Fruit fly (Drosophila melanogaster) ovary, adult (tissue): ENCODE data around the gene Arfrp1.

ENCODE experiments used
- CG17801 ChIP-seq: fragments of 200-800 bp; optimal IDR thresholded peaks from 2 replicates; lab custom pipeline; 2019; ENCODE audit warnings: missing biosample characterization, mild to moderate bottlenecking, missing genetic modification characterization, moderate library complexity; ENCODE audit not compliant: partially characterized antibody

Arfrp1 gene

DNA sequence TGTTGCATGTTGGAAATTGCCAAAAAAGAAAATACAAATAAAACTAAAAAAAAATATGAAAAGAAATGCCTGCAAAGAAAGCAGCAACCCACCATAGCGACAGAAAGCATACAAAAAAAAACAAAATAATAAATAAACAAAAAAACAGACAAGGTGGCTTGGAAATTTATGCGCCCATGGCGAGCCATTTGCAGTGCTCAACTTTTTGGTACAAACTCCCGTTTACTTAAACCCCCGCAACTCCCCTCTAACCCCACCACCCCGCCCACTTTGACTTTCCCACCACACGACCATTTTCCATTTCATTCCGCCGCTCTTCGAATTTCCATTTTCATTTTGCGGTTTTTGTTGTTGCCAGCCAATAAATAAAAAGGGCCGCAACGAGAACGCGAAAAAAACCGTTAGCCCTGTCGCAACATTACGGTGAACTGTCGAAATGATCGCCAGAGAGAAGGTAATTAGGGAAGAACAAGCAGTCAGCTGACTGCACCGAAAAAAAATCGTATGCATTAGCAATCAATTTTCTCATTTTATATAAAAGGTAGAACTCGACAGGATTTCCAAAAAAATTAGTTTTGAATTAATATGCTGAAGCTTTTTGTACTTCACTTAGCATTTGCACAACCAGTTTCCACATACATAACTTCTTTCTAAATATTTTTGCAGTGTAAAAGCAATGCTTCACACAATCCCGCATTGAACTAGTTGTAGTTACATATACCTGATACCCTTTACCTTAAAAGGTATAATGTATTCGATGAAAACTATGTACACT, 30.1 kb downstream of the Arfrp1 start:
- TF ChIP-seq CG17801 (GFP tag; lab: Kevin White, UChicago) = no peak

DNA sequence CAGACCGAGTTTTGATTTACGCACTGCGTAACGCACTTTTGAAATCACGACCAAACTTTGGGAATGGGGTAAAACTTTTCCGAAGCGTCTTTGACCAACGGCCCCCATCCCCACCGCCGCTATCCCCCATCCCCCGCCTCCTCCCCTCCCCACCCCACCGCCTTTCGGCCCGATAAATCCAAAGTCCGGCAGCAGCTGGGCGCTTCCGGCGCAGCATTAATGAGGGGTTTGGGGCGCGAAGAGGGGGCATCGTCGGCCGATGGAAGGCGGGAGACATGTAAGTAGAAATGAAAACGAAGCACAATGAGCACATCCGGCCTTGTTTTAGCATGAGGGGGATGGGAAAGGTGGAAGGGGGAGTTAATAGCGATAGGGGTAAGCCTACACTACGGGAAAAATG, 32.3 kb downstream of the Arfrp1 start:
- no peak for TF ChIP-seq CG17801 (GFP tag; lab: Kevin White, UChicago)

DNA sequence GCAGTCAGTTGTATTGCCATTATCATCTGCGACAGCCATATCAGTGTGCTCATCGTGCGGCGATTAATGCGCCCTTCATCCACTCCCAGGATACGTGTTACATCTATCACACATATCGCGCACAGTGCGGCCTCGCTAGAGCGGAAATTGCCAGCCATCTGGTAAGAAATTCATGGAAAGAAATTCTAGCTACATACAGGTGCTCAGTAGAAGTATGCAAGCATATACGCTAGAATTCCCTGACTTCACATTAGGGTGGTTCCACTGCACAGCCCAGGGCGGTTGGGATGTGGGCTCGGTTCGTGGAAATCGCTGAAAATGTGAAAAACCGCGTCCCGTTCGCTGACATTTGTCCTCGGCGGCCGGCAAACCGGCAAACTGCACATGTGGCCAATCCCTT, 34.4 kb downstream of the Arfrp1 start:
- TF ChIP-seq CG17801 (GFP tag; lab: Kevin White, UChicago) = no peak

DNA sequence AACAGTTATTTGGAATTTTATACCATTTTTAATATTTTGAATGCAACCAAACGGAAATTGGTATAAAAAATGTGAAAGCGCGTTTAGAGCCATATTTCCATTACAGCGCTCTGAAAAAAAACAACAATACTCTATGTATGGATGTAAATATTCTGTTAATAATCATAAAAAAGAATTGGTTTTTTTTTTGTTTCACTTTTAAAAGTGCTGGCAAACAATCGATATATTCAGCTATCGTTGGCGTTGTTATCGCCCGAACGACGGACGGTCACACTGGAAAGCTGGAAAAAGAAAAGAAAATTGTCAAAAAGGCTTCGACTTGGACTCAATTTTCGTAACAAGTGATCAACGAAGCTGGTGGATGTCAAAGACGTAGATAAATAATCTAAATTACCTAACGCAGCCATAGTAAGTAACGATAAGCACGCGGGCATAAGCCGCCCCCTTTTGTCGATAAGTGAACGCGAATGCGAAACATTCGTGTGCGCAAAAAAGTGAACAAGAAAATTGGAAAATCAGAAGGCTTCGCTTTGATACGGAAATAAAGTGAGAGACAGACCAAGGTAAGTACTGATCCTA, 35.4 kb downstream of the Arfrp1 start, which contains the start of gene CG7065:
TSS of gene CG7065 (plus strand) at position 270 of the 579 bp plus-strand sequence.
- peak; percentile 19 for TF ChIP-seq CG17801 (GFP tag; lab: Kevin White, UChicago)

DNA sequence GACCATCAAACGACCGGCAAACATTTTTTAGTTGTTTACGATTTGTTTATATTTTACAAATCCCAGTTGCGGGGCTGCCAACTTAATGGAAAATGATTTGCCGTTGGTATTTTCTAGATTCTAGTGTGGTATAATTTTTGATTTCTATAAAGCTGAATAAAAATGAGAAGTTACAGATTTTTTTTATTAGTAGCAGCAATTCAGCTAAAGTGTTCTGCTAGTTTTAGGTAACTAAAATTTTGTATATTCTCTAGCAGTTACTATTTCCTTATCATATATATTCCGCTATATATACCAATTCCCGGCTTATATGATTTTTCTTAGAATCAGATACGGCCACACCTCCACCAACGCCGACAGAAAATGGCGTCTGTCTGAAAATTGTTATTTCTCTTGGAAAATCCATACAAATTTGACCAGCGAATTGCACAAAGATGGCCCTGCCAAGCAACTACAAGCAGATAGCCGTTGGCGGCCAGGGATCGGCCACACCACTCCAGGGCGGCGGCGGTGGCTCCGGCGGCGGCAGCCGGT, 42.2 kb downstream of the Arfrp1 start, which contains the start of the genes fh and Bap111:
TSS of gene fh (minus strand) at position 83 of the 534 bp plus-strand sequence.
TSS of gene Bap111 (plus strand) at position 321 of the 534 bp plus-strand sequence.
- peak; percentile 26 for TF ChIP-seq CG17801 (GFP tag; lab: Kevin White, UChicago)

DNA sequence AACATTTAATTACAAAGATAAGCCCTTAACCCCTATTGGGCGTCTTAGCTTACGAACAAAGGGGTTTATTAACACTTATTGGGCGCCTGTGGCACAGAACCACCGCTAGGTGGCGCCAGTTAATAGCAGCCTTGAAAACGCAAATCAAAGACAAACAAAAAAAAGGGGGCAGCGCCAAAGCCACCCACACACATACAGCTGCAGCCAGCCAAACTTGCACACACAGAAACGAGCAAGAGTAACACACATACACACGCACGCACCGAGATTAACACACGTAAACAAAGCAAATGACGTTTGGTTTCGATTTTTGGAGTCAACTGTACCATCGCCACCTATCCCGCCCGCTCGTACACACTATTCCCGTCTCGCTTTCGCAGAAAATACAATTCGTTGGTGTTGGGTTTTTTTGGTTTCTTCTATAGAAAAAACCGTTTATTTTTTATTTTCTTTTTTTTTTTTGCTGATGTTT, 45.3 kb downstream of the Arfrp1 start:
- TF ChIP-seq CG17801 (GFP tag; lab: Kevin White, UChicago) = peak; percentile 91

DNA sequence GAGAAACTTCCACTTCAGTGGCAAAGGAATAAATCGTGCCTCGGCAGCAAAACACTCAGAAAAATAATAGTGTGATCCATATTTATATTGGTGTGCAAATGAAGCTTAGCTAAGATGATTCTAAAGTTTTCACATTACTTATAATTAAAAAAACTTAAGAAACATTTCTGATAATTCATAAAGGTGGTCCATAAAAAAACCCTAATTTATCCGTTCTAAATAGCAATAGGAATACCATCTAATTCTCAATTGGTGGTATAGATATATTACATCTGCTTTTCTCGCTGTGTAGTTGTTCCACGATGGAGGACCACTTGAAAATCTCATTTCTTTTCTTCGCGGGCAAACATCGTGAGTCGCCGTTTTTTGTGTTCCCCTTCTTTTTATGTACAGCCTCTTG, 48.3 kb downstream of the Arfrp1 start:
- TF ChIP-seq CG17801 (GFP tag; lab: Kevin White, UChicago) = peak; percentile 8

DNA sequence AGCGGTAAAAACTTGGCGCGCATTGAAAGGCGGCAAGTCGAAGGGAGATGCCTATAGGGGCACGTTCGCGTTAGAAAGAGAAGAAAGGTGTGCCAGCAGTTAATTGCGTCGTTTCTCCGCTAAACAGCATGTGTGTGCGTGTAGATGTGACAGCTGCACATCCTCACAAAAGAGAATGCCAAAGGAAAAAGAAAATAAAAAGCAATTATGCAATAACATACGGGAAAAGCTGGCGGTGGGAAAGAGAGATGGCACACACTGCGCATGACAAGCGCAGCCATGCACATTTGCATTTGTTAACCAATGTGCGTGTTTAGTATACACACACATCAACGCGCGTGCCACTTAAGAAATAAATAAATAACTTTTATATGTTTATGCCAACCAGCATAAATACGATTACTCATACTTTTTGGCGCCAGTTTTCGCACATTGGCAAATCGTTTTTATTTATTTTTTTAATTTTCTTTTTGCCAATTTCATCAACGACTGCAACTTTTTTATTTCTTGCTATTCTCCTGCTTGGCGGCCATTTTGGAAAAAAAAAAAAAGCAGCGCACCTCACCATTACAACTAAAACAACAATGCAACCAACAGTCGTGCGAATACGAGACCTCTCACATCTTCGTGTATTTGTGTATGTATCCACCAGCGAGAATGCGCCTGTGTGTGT, 49.0 kb downstream of the Arfrp1 start:
- TF ChIP-seq CG17801 (GFP tag; lab: Kevin White, UChicago) = peak; percentile 78

DNA sequence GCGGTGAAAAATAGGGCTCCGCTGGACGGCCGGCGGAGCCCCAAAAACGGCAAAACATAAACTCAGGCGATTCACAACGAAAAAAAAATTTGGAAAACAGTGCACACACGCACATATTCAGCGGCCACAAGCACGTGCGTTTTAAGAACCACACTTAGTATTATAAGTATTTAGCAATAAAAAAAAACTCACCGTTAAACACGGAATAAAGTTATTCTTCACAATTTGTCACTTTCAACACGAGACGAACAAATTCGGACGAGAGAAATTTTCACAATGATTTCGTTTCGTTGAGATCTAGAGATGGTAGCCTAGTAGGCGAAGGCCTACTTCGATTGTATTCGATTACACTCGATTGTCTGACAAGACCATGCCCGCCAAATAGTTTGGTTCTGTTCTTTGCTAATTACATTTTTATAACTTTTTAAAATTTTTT, 49.5 kb downstream of the Arfrp1 start, which contains the start of gene His3.3B:
TSS of gene His3.3B (minus strand) at position 282 of the 436 bp plus-strand sequence.
- no peak for TF ChIP-seq CG17801 (GFP tag; lab: Kevin White, UChicago)
